Worm (Caenorhabditis elegans): ENCODE measurements around the gene F10E9.5.

- TF ChIP-seq ama-1 (optimal IDR thresholded peaks at IDR 0.05) (no peak), lin-15B (tag; optimal IDR thresholded peaks at IDR 0.05) (no peak), nhr-76 (tag; optimal IDR thresholded peaks at IDR 0.05) (no peak), elt-3 (tag; optimal IDR thresholded peaks at IDR 0.05) (no peak), tbx-2 (tag; optimal IDR thresholded peaks at IDR 0.05) (no peak), mdl-1 (tag; optimal IDR thresholded peaks at IDR 0.05) (no peak), ztf-11 (tag; optimal IDR thresholded peaks at IDR 0.05) (no peak), snpc-4 (tag; optimal IDR thresholded peaks at IDR 0.05) (no peak), pha-4 (tag; optimal IDR thresholded peaks at IDR 0.05) (no peak), nhr-12 (tag; optimal IDR thresholded peaks at IDR 0.05) (no peak), eor-1 (tag; optimal IDR thresholded peaks at IDR 0.05) (no peak)
Measured at ce11 chrIII:8278801-8279200, 28.6 kb upstream of the F10E9.5 start, which contains the start of gene mig-10.
